Worm (Caenorhabditis elegans) whole organism, L4/young adult: ENCODE results near the gene gsr-1.
A peak's percentile ranks its signal among the peaks of the same experiment; 100 is the strongest.

Experiments used
- W03F9.2 ChIP-seq: fragments of 150-350 bp; optimal IDR thresholded peaks from 2 replicates; lab custom pipeline; 2014; ENCODE audit warnings: missing biosample characterization, missing genetic modification characterization
- dao-5 ChIP-seq: sonication (generic microtip); optimal IDR thresholded peaks from 2 replicates; lab custom pipeline; 2016; ENCODE audit warnings: missing genotype, missing genetic modification characterization, moderate library complexity, missing compliant biosample characterization
- him-1 ChIP-seq: sonication (generic microtip); optimal IDR thresholded peaks from 2 replicates; lab custom pipeline; 2016; ENCODE audit warnings: missing genotype, missing genetic modification reagents, missing genetic modification characterization, missing compliant biosample characterization

Gene gsr-1

ce11 chrIII:3650677-3651315 is at the start of gene gsr-1, which contains the start of gene madf-8:
TSS of gene gsr-1 (plus strand) at chrIII:3650907.
TSS of gene madf-8 (minus strand) at chrIII:3650832.
- TF ChIP-seq W03F9.2 (tag; lab: Kevin White, UChicago) (no peak), dao-5 (tag; lab: Kevin White, UChicago) (no peak), him-1 (tag; lab: Kevin White, UChicago) (no peak)

- TF ChIP-seq dao-5 (tag; lab: Kevin White, UChicago) (no peak), W03F9.2 (tag; lab: Kevin White, UChicago) (no peak), him-1 (tag; lab: Kevin White, UChicago) (no peak)
Observed at ce11 chrIII:3601271-3601670, 49.4 kb upstream of the gsr-1 start.

ce11 chrIII:3605681-3606080 is 45.0 kb upstream of the gsr-1 start:
- TF ChIP-seq W03F9.2 (tag; lab: Kevin White, UChicago), result no peak
- no peak for TF ChIP-seq him-1 (tag; lab: Kevin White, UChicago)
- TF ChIP-seq dao-5 (tag; lab: Kevin White, UChicago), result no peak

- TF ChIP-seq him-1 (tag; lab: Kevin White, UChicago) (peak; percentile 8), dao-5 (tag; lab: Kevin White, UChicago) (no peak)
Observed at ce11 chrIII:3612387-3612786, 38.3 kb upstream of the gsr-1 start.

ce11 chrIII:3612882-3613479 is 37.7 kb upstream of the gsr-1 start:
- TF ChIP-seq W03F9.2 (tag; lab: Kevin White, UChicago) (no peak), him-1 (tag; lab: Kevin White, UChicago) (no peak), dao-5 (tag; lab: Kevin White, UChicago) (no peak)

- TF ChIP-seq him-1 (tag; lab: Kevin White, UChicago) (no peak), W03F9.2 (tag; lab: Kevin White, UChicago) (peak; percentile 13)
Observed at ce11 chrIII:3619621-3620261, 31.0 kb upstream of the gsr-1 start.

ce11 chrIII:3620652-3621051 is 30.1 kb upstream of the gsr-1 start:
- TF ChIP-seq dao-5 (tag; lab: Kevin White, UChicago) (no peak), W03F9.2 (tag; lab: Kevin White, UChicago) (no peak), him-1 (tag; lab: Kevin White, UChicago) (no peak)

- no peak for TF ChIP-seq dao-5 (tag; lab: Kevin White, UChicago)
- no peak for TF ChIP-seq W03F9.2 (tag; lab: Kevin White, UChicago)
- no peak for TF ChIP-seq him-1 (tag; lab: Kevin White, UChicago)
Observed at ce11 chrIII:3621211-3621897, 29.4 kb upstream of the gsr-1 start.

ce11 chrIII:3623772-3624171 is 26.9 kb upstream of the gsr-1 start:
- no peak for TF ChIP-seq dao-5 (tag; lab: Kevin White, UChicago)
- TF ChIP-seq him-1 (tag; lab: Kevin White, UChicago), result no peak
- no peak for TF ChIP-seq W03F9.2 (tag; lab: Kevin White, UChicago)

ce11 chrIII:3627042-3627441 is 23.7 kb upstream of the gsr-1 start, which contains the start of gene sel-8:
TSS of gene sel-8 (minus strand) at chrIII:3627142.
- TF ChIP-seq dao-5 (tag; lab: Kevin White, UChicago) (no peak), him-1 (tag; lab: Kevin White, UChicago) (no peak), W03F9.2 (tag; lab: Kevin White, UChicago) (no peak)

ce11 chrIII:3630337-3630736 is 20.4 kb upstream of the gsr-1 start, which contains the start of gene mrps-31:
TSS of gene mrps-31 (minus strand) at chrIII:3630372.
- peak; percentile 73 for TF ChIP-seq W03F9.2 (tag; lab: Kevin White, UChicago)
- TF ChIP-seq dao-5 (tag; lab: Kevin White, UChicago), result no peak

- TF ChIP-seq dao-5 (tag; lab: Kevin White, UChicago) (no peak), him-1 (tag; lab: Kevin White, UChicago) (no peak), W03F9.2 (tag; lab: Kevin White, UChicago) (no peak)
Observed at ce11 chrIII:3632379-3632778, 18.3 kb upstream of the gsr-1 start.

ce11 chrIII:3634158-3634557 is 16.5 kb upstream of the gsr-1 start:
- TF ChIP-seq W03F9.2 (tag; lab: Kevin White, UChicago), result no peak
- no peak for TF ChIP-seq dao-5 (tag; lab: Kevin White, UChicago)
- no peak for TF ChIP-seq him-1 (tag; lab: Kevin White, UChicago)
